Worm (Caenorhabditis elegans) whole organism, mixed stage, embryonic: ENCODE data around the gene R09A1.3.

ENCODE experiments used
- elt-1 ChIP-seq: sonication (generic microtip); optimal IDR thresholded peaks from 2 replicates; lab custom pipeline; 2017; ENCODE audit warnings: missing genetic modification characterization, mild to moderate bottlenecking, missing compliant biosample characterization, antibody characterized with exemption, moderate library complexity, borderline replicate concordance; ENCODE audit not compliant: insufficient read depth
- elt-3 ChIP-seq: fragments of 150-350 bp; optimal IDR thresholded peaks from 2 replicates; lab custom pipeline; 2014; ENCODE audit warnings: missing biosample characterization, missing genetic modification characterization
- nhr-237 ChIP-seq: fragments of 150-350 bp; optimal IDR thresholded peaks from 2 replicates; lab custom pipeline; 2014; ENCODE audit warnings: missing biosample characterization, missing genetic modification characterization
- snpc-4 ChIP-seq: fragments of 150-350 bp; optimal IDR thresholded peaks from 2 replicates; lab custom pipeline; 2014; ENCODE audit warnings: missing biosample characterization, missing genetic modification characterization
- tbx-8 ChIP-seq: fragments of 200-800 bp; sonication (Bioruptor generic); optimal IDR thresholded peaks from 2 replicates; lab custom pipeline; 2018; ENCODE audit warnings: mild to moderate bottlenecking, missing genetic modification characterization, moderate library complexity, missing compliant biosample characterization

DNA sequence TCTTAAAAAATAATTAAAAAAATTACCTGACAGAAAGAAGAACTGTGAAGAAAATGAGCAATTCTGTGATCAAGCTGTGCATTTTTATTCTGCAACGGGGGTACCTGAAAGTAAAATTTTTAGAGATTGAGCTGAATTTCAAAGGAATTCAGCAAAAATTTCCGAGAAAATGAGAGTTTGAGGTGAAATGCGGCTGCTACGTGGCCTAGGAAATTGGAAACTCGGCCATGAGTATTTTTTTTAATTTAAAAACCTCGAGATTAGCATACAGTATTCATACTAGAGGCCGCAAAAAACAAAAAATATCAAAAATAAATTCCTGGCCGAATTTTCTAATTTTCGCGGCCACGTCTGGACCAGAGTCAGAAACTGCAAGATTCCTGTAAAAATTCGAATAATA, 6.4 kb upstream of the R09A1.3 start, which contains the start of gene flp-34:
- no peak for TF ChIP-seq tbx-8 (GFP tag; lab: Kevin White, UChicago)
- TF ChIP-seq elt-1 (tag; lab: Kevin White, UChicago) = no peak
- TF ChIP-seq nhr-237 (tag; lab: Kevin White, UChicago) = no peak
- TF ChIP-seq snpc-4 (tag; lab: Kevin White, UChicago) = no peak
- TF ChIP-seq elt-3 (tag; lab: Kevin White, UChicago) = no peak
